Worm (Caenorhabditis elegans): ENCODE results near the gene R07E3.1.
A peak's percentile ranks its signal among the peaks of the same experiment; 100 is the strongest.

R07E3.1 gene

DNA sequence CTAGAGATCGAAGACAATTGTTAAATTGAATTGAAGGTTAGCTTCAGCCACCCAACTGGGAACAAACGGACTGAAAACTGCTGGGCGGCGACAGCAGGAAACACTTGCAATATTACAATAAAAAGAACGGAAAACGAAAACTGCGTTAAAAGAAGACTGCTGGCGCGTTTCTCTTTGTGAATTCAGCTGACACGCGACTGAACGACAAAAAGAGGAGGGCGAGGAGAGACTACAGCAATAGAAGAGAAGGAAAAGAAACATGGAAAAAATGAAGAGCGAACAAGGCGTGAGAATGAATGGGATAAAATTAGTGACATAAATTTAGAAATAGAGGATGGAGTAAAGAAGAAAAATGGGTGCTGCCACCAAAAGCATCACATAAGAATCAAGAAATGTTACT is 36.7 kb upstream of the R07E3.1 start:
- TF ChIP-seq ham-2 (GFP tag; optimal IDR thresholded peaks at IDR 0.05) (no peak), ceh-43 (GFP tag; optimal IDR thresholded peaks at IDR 0.05) (no peak), nhr-12 (tag; optimal IDR thresholded peaks at IDR 0.05) (no peak), lin-32 (GFP tag; optimal IDR thresholded peaks at IDR 0.05) (no peak), pha-4 (tag; optimal IDR thresholded peaks at IDR 0.05) (peak; percentile 39), elt-1 (tag; optimal IDR thresholded peaks at IDR 0.05; ENCODE audit: borderline replicate concordance, insufficient read depth) (no peak), ceh-39 (tag; optimal IDR thresholded peaks at IDR 0.05) (no peak), unc-62 (GFP tag; optimal IDR thresholded peaks at IDR 0.05) (peak; percentile 78), cnd-1 (tag; optimal IDR thresholded peaks at IDR 0.05) (no peak), unc-120 (tag; optimal IDR thresholded peaks at IDR 0.05; ENCODE audit: poor library complexity, severe bottlenecking) (peak; percentile 82), ces-1 (GFP tag; optimal IDR thresholded peaks at IDR 0.05) (peak; percentile 79), blmp-1 (tag; optimal IDR thresholded peaks at IDR 0.05) (no peak), ceh-83 (GFP tag; optimal IDR thresholded peaks at IDR 0.05) (no peak), lsy-2 (tag; optimal IDR thresholded peaks at IDR 0.05) (peak; percentile 54), mab-5 (tag; optimal IDR thresholded peaks at IDR 0.05) (no peak), drap-1 (GFP tag; optimal IDR thresholded peaks at IDR 0.05) (peak; percentile 45), bed-3 (GFP tag; optimal IDR thresholded peaks at IDR 0.05) (no peak), nhr-76 (tag; optimal IDR thresholded peaks at IDR 0.05) (no peak), nhr-28 (tag; optimal IDR thresholded peaks at IDR 0.05) (no peak), M03D4.4 (tag; optimal IDR thresholded peaks at IDR 0.05) (peak; percentile 27), zip-8 (tag; optimal IDR thresholded peaks at IDR 0.05) (no peak), sem-2 (GFP tag; optimal IDR thresholded peaks at IDR 0.05) (no peak), mls-2 (tag; optimal IDR thresholded peaks at IDR 0.05) (no peak), tbx-8 (GFP tag; optimal IDR thresholded peaks at IDR 0.05) (no peak), nhr-2 (tag; optimal IDR thresholded peaks at IDR 0.05) (no peak), sptf-1 (tag; optimal IDR thresholded peaks at IDR 0.05) (peak; percentile 77), elt-3 (tag; optimal IDR thresholded peaks at IDR 0.05) (no peak), flh-1 (GFP tag; optimal IDR thresholded peaks at IDR 0.05) (no peak), unc-39 (tag; optimal IDR thresholded peaks at IDR 0.05) (no peak), mep-1 (tag; optimal IDR thresholded peaks at IDR 0.05) (peak; percentile 76), lin-13 (tag; optimal IDR thresholded peaks at IDR 0.05) (no peak), nhr-237 (tag; optimal IDR thresholded peaks at IDR 0.05) (peak; percentile 91), snpc-4 (tag; optimal IDR thresholded peaks at IDR 0.05) (no peak), hlh-1 (tag; optimal IDR thresholded peaks at IDR 0.05) (peak; percentile 39), ztf-11 (tag; optimal IDR thresholded peaks at IDR 0.05) (peak; percentile 27)

DNA sequence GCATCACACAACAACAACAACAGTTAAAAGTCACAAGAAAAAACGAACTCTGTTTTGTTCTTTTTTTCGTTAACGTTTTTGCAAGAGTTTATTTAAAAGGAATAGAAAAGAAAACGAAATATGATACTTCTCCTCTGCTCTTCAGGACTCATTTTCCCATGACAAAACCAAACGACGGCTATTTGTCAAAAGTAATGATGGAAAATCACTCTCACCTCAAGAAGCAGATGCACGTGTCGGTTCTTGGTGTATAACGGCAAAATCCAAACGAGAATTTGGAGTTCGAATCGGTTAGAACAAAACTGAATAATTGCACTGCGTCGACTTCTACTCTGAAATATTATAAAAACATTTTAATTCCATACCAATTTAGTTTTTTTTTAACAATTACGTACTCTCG is 36.0 kb upstream of the R07E3.1 start:
- no peak for TF ChIP-seq ztf-11 (tag; optimal IDR thresholded peaks at IDR 0.05)

DNA sequence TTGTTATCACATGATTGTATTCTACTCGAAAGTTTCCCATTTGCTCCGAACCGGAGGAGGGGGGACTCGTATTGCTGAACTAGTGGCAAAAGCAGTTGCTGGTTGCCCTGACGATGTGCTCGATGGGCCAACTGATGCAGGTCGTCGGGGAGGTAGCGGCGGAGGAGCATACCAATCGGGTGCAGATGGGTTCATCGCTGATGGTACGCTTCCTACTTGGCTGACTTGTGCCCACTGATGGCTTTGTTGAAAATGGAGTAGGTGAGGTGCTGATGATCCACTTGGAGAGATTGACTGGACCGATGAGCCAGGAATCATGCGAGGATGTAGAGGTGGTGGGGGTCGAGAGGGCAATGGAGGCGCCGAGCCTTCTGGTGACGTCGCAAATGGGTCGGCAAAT is 32.6 kb upstream of the R07E3.1 start:
- TF ChIP-seq nhr-76 (tag; optimal IDR thresholded peaks at IDR 0.05) (no peak), M03D4.4 (tag; optimal IDR thresholded peaks at IDR 0.05) (no peak), tbx-8 (GFP tag; optimal IDR thresholded peaks at IDR 0.05) (no peak)

DNA sequence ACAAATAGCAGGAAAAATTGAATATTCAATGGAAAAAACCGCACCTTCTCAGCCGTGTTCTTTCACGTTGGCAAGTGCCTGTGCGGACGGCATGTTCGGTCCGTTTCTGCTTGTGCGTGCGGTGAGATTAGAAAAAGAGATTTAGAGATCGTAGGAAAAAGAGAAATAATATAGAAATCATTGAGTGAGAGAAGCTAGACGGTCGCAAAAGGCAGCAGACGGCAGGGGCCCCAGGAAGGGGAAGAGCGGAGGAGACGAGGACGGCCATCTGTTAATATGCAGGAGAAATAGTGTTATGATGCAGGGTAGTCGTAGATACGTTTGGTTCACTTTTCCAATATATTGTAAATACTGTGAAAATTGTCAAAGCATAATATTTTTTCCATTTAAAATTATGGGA is 31.6 kb upstream of the R07E3.1 start, which contains the start of gene Y49A10A.2:
Gene Y49A10A.2, minus strand, starts transcription at position 109 of the 400 bp plus-strand sequence.
- TF ChIP-seq blmp-1 (tag; optimal IDR thresholded peaks at IDR 0.05) (no peak), nhr-237 (tag; optimal IDR thresholded peaks at IDR 0.05) (no peak), mep-1 (tag; optimal IDR thresholded peaks at IDR 0.05) (peak; percentile 51), nhr-76 (tag; optimal IDR thresholded peaks at IDR 0.05) (no peak), cnd-1 (tag; optimal IDR thresholded peaks at IDR 0.05) (peak; percentile 88), ham-2 (GFP tag; optimal IDR thresholded peaks at IDR 0.05) (peak; percentile 27), ces-1 (GFP tag; optimal IDR thresholded peaks at IDR 0.05) (peak; percentile 50), ceh-83 (GFP tag; optimal IDR thresholded peaks at IDR 0.05) (no peak), zip-8 (tag; optimal IDR thresholded peaks at IDR 0.05) (no peak), mls-2 (tag; optimal IDR thresholded peaks at IDR 0.05) (no peak), elt-1 (tag; optimal IDR thresholded peaks at IDR 0.05; ENCODE audit: borderline replicate concordance, insufficient read depth) (no peak), snpc-4 (tag; optimal IDR thresholded peaks at IDR 0.05) (no peak), ceh-43 (GFP tag; optimal IDR thresholded peaks at IDR 0.05) (no peak), unc-120 (tag; optimal IDR thresholded peaks at IDR 0.05; ENCODE audit: poor library complexity, severe bottlenecking) (peak; percentile 81), nhr-2 (tag; optimal IDR thresholded peaks at IDR 0.05) (no peak), pha-4 (tag; optimal IDR thresholded peaks at IDR 0.05) (peak; percentile 39), nhr-12 (tag; optimal IDR thresholded peaks at IDR 0.05) (no peak), sptf-1 (tag; optimal IDR thresholded peaks at IDR 0.05) (no peak), hlh-1 (tag; optimal IDR thresholded peaks at IDR 0.05) (peak; percentile 50), mab-5 (tag; optimal IDR thresholded peaks at IDR 0.05) (no peak), unc-39 (tag; optimal IDR thresholded peaks at IDR 0.05) (no peak), unc-62 (GFP tag; optimal IDR thresholded peaks at IDR 0.05) (no peak), nhr-28 (tag; optimal IDR thresholded peaks at IDR 0.05) (no peak), ceh-39 (tag; optimal IDR thresholded peaks at IDR 0.05) (no peak), lin-32 (GFP tag; optimal IDR thresholded peaks at IDR 0.05) (peak; percentile 82), lsy-2 (tag; optimal IDR thresholded peaks at IDR 0.05) (no peak), elt-3 (tag; optimal IDR thresholded peaks at IDR 0.05) (no peak), tbx-8 (GFP tag; optimal IDR thresholded peaks at IDR 0.05) (no peak), lin-13 (tag; optimal IDR thresholded peaks at IDR 0.05) (no peak), M03D4.4 (tag; optimal IDR thresholded peaks at IDR 0.05) (peak; percentile 36), drap-1 (GFP tag; optimal IDR thresholded peaks at IDR 0.05) (no peak), sem-2 (GFP tag; optimal IDR thresholded peaks at IDR 0.05) (no peak), bed-3 (GFP tag; optimal IDR thresholded peaks at IDR 0.05) (no peak), ztf-11 (tag; optimal IDR thresholded peaks at IDR 0.05) (no peak), flh-1 (GFP tag; optimal IDR thresholded peaks at IDR 0.05) (no peak)

All from whole organism, mixed stage, embryonic.